Fruit fly (Drosophila melanogaster): ENCODE data around the gene CG1637.

Gene CG1637

DNA sequence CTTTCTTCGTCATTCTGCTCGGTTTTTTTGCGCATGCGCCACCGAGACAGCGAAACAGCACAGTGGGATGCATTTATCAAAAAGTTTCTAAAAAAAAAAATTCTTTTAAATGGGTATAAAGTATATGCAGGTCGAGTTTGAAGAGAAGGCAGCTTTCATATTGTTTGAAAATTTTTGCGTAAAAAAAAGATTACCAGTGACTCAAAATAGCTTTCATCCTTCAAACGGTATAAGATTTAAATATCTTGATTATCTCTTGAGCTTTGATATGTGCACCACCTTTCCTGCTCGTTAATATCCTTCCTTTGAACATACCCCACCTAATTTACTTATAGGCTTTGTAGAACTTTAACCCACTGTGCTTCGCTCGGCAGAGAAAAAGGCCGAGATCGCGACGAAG lies 27.4 kb upstream of the CG1637 start (continued):
- TF ChIP-seq Oli (tag; optimal IDR thresholded peaks at IDR 0.05) = peak; percentile 80
- TF ChIP-seq cato (GFP tag; optimal IDR thresholded peaks at IDR 0.05; ENCODE audit: borderline replicate concordance) = peak; percentile 18
- TF ChIP-seq jing (GFP tag; optimal IDR thresholded peaks at IDR 0.05) = peak; percentile 12
- peak; percentile 24 for TF ChIP-seq trem (tag; optimal IDR thresholded peaks at IDR 0.05)
- TF ChIP-seq CG5180 (GFP tag; optimal IDR thresholded peaks at IDR 0.05) = peak; percentile 38
- TF ChIP-seq CG34422 (GFP tag; IDR thresholded peaks at IDR 0.05) = peak; percentile 34; the same call in 1 of the 3 replicates
- TF ChIP-seq grau (tag; optimal IDR thresholded peaks at IDR 0.05) = peak; percentile 70
- TF ChIP-seq CG30020 (tag; optimal IDR thresholded peaks at IDR 0.05) = no peak
- TF ChIP-seq emc (GFP tag; optimal IDR thresholded peaks at IDR 0.05) = no peak
- TF ChIP-seq CG15601 (tag; optimal IDR thresholded peaks at IDR 0.05) = peak; percentile 64
- no peak for TF ChIP-seq crol (GFP tag; IDR thresholded peaks at IDR 0.05)
- TF ChIP-seq Opbp (GFP tag; IDR thresholded peaks at IDR 0.05; ENCODE audit: partially characterized antibody) = no peak
- TF ChIP-seq ttk (GFP tag; IDR thresholded peaks at IDR 0.05) = 0 out of 2 replicates have a peak, but pooled peaks have one; percentile 18
- TF ChIP-seq nerfin-1 (tag; optimal IDR thresholded peaks at IDR 0.05) = peak; percentile 54
- TF ChIP-seq vfl (GFP tag; optimal IDR thresholded peaks at IDR 0.05) = no peak
- no peak for TF ChIP-seq CG11085 (GFP tag; IDR thresholded peaks at IDR 0.05)
- no peak for TF ChIP-seq CG34376 (GFP tag; optimal IDR thresholded peaks at IDR 0.05)
- TF ChIP-seq tx (GFP tag; optimal IDR thresholded peaks at IDR 0.05) = peak; percentile 44
- TF ChIP-seq CG11093 (GFP tag; IDR thresholded peaks at IDR 0.05) = 0 out of 3 replicates have a peak, but pooled peaks have one; percentile 41
- peak; percentile 68 for TF ChIP-seq CG4707 (GFP tag; optimal IDR thresholded peaks at IDR 0.05)
- TF ChIP-seq MESR4 (GFP tag; optimal IDR thresholded peaks at IDR 0.05) = no peak
- TF ChIP-seq pan (optimal IDR thresholded peaks at IDR 0.05) = no peak
- TF ChIP-seq pan (GFP tag; optimal IDR thresholded peaks at IDR 0.05 in 1 of 2, IDR thresholded peaks at IDR 0.05 in 1 of 2) = peak in 1 of 2 experiments; percentile 23
- TF ChIP-seq esg (GFP tag; conservative IDR thresholded peaks at IDR 0.05) = peak; percentile 71
- TF ChIP-seq Kr (GFP tag; optimal IDR thresholded peaks at IDR 0.05) = no peak
- no peak for TF ChIP-seq cg (GFP tag; optimal IDR thresholded peaks at IDR 0.05)
- TF ChIP-seq Antp (GFP tag; optimal IDR thresholded peaks at IDR 0.05) = peak; percentile 31
- TF ChIP-seq lola (GFP tag; optimal IDR thresholded peaks at IDR 0.05) = peak in 1 of 3 experiments; percentile 73
- no peak for TF ChIP-seq gcm2 (GFP tag; optimal IDR thresholded peaks at IDR 0.05)
- no peak for TF ChIP-seq Dp (GFP tag; optimal IDR thresholded peaks at IDR 0.05)
- TF ChIP-seq zf30C (GFP tag; optimal IDR thresholded peaks at IDR 0.05) = no peak
- peak; percentile 61 for TF ChIP-seq lab (GFP tag; optimal IDR thresholded peaks at IDR 0.05)
- peak; percentile 29 for TF ChIP-seq Fer3 (tag; optimal IDR thresholded peaks at IDR 0.05)
- TF ChIP-seq Poxn (GFP tag; IDR thresholded peaks at IDR 0.05) = no peak
- no peak for TF ChIP-seq Neu2 (GFP tag; optimal IDR thresholded peaks at IDR 0.05; ENCODE audit: borderline replicate concordance)
- no peak for TF ChIP-seq CG7745 (tag; optimal IDR thresholded peaks at IDR 0.05)
- peak; percentile 39 for TF ChIP-seq CG2120 (GFP tag; optimal IDR thresholded peaks at IDR 0.05)
- TF ChIP-seq CG9609 (GFP tag; optimal IDR thresholded peaks at IDR 0.05) = peak; percentile 37
- TF ChIP-seq nom (GFP tag; optimal IDR thresholded peaks at IDR 0.05) = no peak
- TF ChIP-seq so (GFP tag; IDR thresholded peaks at IDR 0.05) = no peak
- TF ChIP-seq CG2712 (tag; optimal IDR thresholded peaks at IDR 0.05) = peak; percentile 73
- peak; percentile 14 for TF ChIP-seq Dad (GFP tag; optimal IDR thresholded peaks at IDR 0.05)
- TF ChIP-seq PHDP (tag; optimal IDR thresholded peaks at IDR 0.05) = peak; percentile 65
- peak; percentile 57 for TF ChIP-seq ara (GFP tag; IDR thresholded peaks at IDR 0.05)
- TF ChIP-seq gce (GFP tag; IDR thresholded peaks at IDR 0.05) = no peak
- peak; percentile 26 for TF ChIP-seq Nf-YB (GFP tag; optimal IDR thresholded peaks at IDR 0.05)
- 0 out of 2 replicates have a peak, but pooled peaks have one; percentile 14 for TF ChIP-seq MBD-R2 (GFP tag; IDR thresholded peaks at IDR 0.05)
- TF ChIP-seq bsh (GFP tag; optimal IDR thresholded peaks at IDR 0.05) = peak in 1 of 2 experiments; percentile 71
- no peak for TF ChIP-seq gfzf (GFP tag; optimal IDR thresholded peaks at IDR 0.05)
- peak; percentile 21 for TF ChIP-seq Bdp1 (GFP tag; optimal IDR thresholded peaks at IDR 0.05)

Data from whole organism, embryonic.